Worm (Caenorhabditis elegans): Measurements from ENCODE around the gene W10C4.1.
A peak's percentile ranks its signal among the peaks of the same experiment; 100 is the strongest.

W10C4.1 gene

DNA sequence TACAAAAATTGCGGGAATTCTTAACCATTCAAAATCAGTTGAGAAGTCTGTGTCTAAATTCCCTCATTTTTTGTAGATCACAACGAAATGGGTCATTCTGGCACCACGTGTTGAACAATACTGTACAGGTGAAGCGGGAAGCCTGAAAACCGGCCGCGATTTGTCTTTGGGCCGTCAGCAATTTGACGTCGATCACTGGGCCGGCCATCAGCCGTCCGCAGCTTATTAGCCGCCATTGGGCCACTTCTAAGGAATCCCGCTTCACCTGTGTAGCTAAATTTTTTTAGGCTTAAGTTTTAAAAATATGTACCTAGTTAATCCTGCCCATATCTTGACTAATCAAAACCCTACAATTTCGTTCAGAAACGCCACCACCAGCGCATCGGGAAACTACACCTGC, 47.3 kb downstream of the W10C4.1 start:
- TF ChIP-seq eor-1 (tag; optimal IDR thresholded peaks at IDR 0.05) (no peak), unc-62 (GFP tag; optimal IDR thresholded peaks at IDR 0.05) (no peak), fkh-2 (tag; optimal IDR thresholded peaks at IDR 0.05) (no peak), skn-1 (tag; optimal IDR thresholded peaks at IDR 0.05) (no peak), fkh-10 (GFP tag; optimal IDR thresholded peaks at IDR 0.05) (no peak), ceh-9 (tag; optimal IDR thresholded peaks at IDR 0.05) (no peak), pqm-1 (tag; optimal IDR thresholded peaks at IDR 0.05) (no peak)

DNA sequence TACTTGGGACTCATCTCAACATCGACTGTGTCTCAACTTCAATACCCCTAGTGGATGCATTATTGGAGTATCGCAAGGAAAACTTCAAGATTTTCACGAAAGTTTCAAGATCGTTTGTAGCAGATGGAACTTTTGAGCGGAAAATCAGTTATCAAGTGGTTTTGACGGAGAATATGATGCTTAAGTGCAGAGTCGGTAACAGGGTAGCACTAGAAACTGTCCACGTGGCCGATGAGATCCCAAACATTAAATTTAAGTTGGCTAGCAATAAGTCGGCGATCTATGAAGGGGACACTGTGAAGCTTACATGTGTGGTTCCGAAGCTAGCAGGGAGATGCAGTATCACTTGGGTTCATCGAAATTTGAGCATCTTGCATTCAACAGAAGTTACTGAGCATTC, 47.8 kb downstream of the W10C4.1 start:
- TF ChIP-seq nhr-237 (tag; optimal IDR thresholded peaks at IDR 0.05), result no peak
- no peak for TF ChIP-seq R02D3.7 (tag; optimal IDR thresholded peaks at IDR 0.05)
- TF ChIP-seq nhr-43 (tag; optimal IDR thresholded peaks at IDR 0.05; ENCODE audit: poor library complexity, severe bottlenecking), result no peak
- TF ChIP-seq ztf-11 (tag; optimal IDR thresholded peaks at IDR 0.05), result no peak
- no peak for TF ChIP-seq mdl-1 (tag; optimal IDR thresholded peaks at IDR 0.05)
- no peak for TF ChIP-seq sea-2 (GFP tag; optimal IDR thresholded peaks at IDR 0.05)
- TF ChIP-seq nhr-23 (tag; optimal IDR thresholded peaks at IDR 0.05), result no peak
- TF ChIP-seq egl-27 (tag; optimal IDR thresholded peaks at IDR 0.05), result no peak

DNA sequence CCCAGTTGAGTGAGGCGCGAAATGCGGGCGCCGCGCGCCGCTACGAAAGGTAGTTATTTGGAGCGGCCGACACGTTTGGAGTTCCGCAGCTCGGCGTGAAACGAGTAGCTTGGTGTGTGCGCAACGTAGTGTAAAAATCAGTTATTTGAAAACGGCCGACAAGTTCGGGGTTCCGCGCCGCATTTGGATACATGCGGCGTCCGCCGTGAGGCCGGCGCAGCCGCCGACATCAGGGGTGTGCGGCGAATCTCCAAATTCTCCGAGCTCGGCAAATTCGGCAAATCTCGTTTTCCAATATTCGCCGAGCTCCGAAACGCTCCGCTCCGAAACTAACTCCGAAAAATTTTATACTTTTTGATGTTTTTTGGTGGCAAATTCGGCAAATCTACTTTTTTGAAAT, 48.9 kb downstream of the W10C4.1 start:
- TF ChIP-seq nhr-25 (tag; optimal IDR thresholded peaks at IDR 0.05), result no peak
- no peak for TF ChIP-seq nhr-237 (tag; optimal IDR thresholded peaks at IDR 0.05)
- no peak for TF ChIP-seq egl-27 (tag; optimal IDR thresholded peaks at IDR 0.05)
- no peak for TF ChIP-seq pha-4 (tag; optimal IDR thresholded peaks at IDR 0.05)
- no peak for TF ChIP-seq zag-1 (tag; optimal IDR thresholded peaks at IDR 0.05)
- TF ChIP-seq fkh-2 (tag; optimal IDR thresholded peaks at IDR 0.05), result no peak
- TF ChIP-seq aly-2 (tag; optimal IDR thresholded peaks at IDR 0.05), result no peak

DNA sequence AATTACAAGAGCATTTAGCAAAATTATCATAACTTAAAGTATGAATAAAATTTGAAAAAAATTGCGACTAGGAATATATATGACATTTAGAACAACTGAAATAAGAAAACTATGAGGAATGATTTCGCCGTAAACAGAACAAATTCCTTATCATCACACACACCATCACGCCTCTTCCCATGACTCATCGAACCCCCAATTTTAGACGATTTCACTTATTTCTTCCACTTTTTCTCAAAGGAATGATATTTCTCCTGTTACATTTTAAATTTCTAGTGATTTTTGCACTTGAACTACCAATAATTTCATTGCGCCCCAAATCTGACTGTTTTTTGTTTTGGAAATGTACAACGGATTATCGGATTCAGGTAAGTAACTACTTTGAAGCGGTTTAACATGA, 50.3 kb downstream of the W10C4.1 start, which contains the start of the genes zig-13 and ver-1:
TSS of gene zig-13 (minus strand) at position 101 of the 400 bp plus-strand sequence.
TSS of gene ver-1 (plus strand) at position 180 of the 400 bp plus-strand sequence.
- no peak for TF ChIP-seq lin-39 (tag; optimal IDR thresholded peaks at IDR 0.05)
- no peak for TF ChIP-seq fos-1 (tag; optimal IDR thresholded peaks at IDR 0.05)

DNA sequence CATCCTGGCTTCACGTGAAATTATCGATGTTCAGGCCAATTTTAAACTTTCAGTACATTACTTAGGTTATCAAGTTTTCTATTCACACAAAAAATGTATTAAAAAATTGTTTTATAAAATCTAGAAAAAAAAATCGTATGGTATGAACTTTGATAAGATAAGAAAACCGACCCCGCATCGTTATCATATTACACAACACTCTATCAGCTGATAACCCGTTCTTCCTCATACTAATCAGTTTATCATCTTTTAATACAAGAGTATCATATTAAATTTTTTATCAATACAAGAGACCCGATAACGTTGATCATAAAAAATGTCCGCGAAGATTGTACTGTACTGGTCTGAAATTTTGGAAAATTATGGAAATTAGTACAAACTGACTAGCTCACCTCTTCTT, 52.8 kb downstream of the W10C4.1 start:
- TF ChIP-seq nhr-237 (tag; optimal IDR thresholded peaks at IDR 0.05) (no peak), elt-2 (tag; optimal IDR thresholded peaks at IDR 0.05) (peak; percentile 100), pqm-1 (tag; optimal IDR thresholded peaks at IDR 0.05) (peak; percentile 100), egl-27 (tag; optimal IDR thresholded peaks at IDR 0.05) (peak; percentile 81), lsy-12 (tag; optimal IDR thresholded peaks at IDR 0.05) (no peak), mdl-1 (tag; optimal IDR thresholded peaks at IDR 0.05) (no peak), fos-1 (tag; optimal IDR thresholded peaks at IDR 0.05) (peak; percentile 45), jun-1 (tag; optimal IDR thresholded peaks at IDR 0.05) (peak; percentile 98), elt-3 (tag; optimal IDR thresholded peaks at IDR 0.05) (peak in 2 of 3 experiments; percentile 1 to 56), skn-1 (tag; optimal IDR thresholded peaks at IDR 0.05) (peak; percentile 26), ceh-82 (tag; optimal IDR thresholded peaks at IDR 0.05) (no peak), ztf-11 (tag; optimal IDR thresholded peaks at IDR 0.05) (no peak), sea-2 (GFP tag; optimal IDR thresholded peaks at IDR 0.05) (no peak)

Data from whole organism, L3 larva.